Worm (Caenorhabditis elegans) whole organism, mixed stage, embryonic: ENCODE results near the gene pup-2.
A peak's percentile ranks its signal among the peaks of the same experiment; 100 is the strongest.

ENCODE experiments used
- M03D4.4 ChIP-seq: sonication (generic microtip); optimal IDR thresholded peaks from 2 replicates; lab custom pipeline; 2017; ENCODE audit warnings: mild to moderate bottlenecking, missing genetic modification characterization, missing compliant biosample characterization
- bed-3 ChIP-seq: fragments of 200-800 bp; sonication (Bioruptor generic); optimal IDR thresholded peaks from 3 replicates; lab custom pipeline; 2018; ENCODE audit warnings: mild to moderate bottlenecking, missing genetic modification characterization, moderate library complexity, missing compliant biosample characterization
- blmp-1 ChIP-seq: fragments of 150-350 bp; optimal IDR thresholded peaks from 2 replicates; lab custom pipeline; 2014; ENCODE audit warnings: missing biosample characterization, missing genetic modification characterization
- ceh-39 ChIP-seq: fragments of 150-350 bp; optimal IDR thresholded peaks from 2 replicates; lab custom pipeline; 2014; ENCODE audit warnings: missing biosample characterization, missing genetic modification characterization
- ceh-83 ChIP-seq: fragments of 200-800 bp; sonication (Bioruptor generic); optimal IDR thresholded peaks from 2 replicates; lab custom pipeline; 2018; ENCODE audit warnings: mild to moderate bottlenecking, missing genetic modification characterization, missing compliant biosample characterization
- ces-1 ChIP-seq: fragments of 150-350 bp; optimal IDR thresholded peaks from 2 replicates; lab custom pipeline; 2014; ENCODE audit warnings: missing biosample characterization, missing genetic modification reagents, missing genetic modification characterization
- drap-1 ChIP-seq: fragments of 200-800 bp; sonication (Bioruptor generic); optimal IDR thresholded peaks from 3 replicates; lab custom pipeline; 2018; ENCODE audit warnings: mild to moderate bottlenecking, missing genetic modification characterization, missing compliant biosample characterization
- flh-1 ChIP-seq: fragments of 200-800 bp; sonication (Bioruptor generic); optimal IDR thresholded peaks from 2 replicates; lab custom pipeline; 2018; ENCODE audit warnings: mild to moderate bottlenecking, missing genetic modification characterization, moderate library complexity, missing compliant biosample characterization
- ham-2 ChIP-seq: fragments of 200-800 bp; sonication (Bioruptor generic); optimal IDR thresholded peaks from 2 replicates; lab custom pipeline; 2018; ENCODE audit warnings: mild to moderate bottlenecking, missing genetic modification characterization, missing compliant biosample characterization
- lin-13 ChIP-seq: fragments of 150-350 bp; optimal IDR thresholded peaks from 2 replicates; lab custom pipeline; 2014; ENCODE audit warnings: missing biosample characterization, missing genetic modification characterization
- lin-32 ChIP-seq: fragments of 200-800 bp; sonication (Bioruptor generic); optimal IDR thresholded peaks from 2 replicates; lab custom pipeline; 2018; ENCODE audit warnings: mild to moderate bottlenecking, missing genetic modification characterization, missing compliant biosample characterization
- mab-5 ChIP-seq: fragments of 150-350 bp; optimal IDR thresholded peaks from 2 replicates; lab custom pipeline; 2014; ENCODE audit warnings: missing biosample characterization, missing genetic modification characterization
- mep-1 ChIP-seq: fragments of 150-350 bp; optimal IDR thresholded peaks from 2 replicates; lab custom pipeline; 2017; ENCODE audit warnings: missing biosample characterization, missing genetic modification reagents, missing genetic modification characterization, inconsistent platforms
- mls-2 ChIP-seq: sonication (generic microtip); optimal IDR thresholded peaks from 2 replicates; lab custom pipeline; 2016; ENCODE audit warnings: mild to moderate bottlenecking, missing genetic modification characterization, moderate library complexity, missing compliant biosample characterization
- nhr-12 ChIP-seq: fragments of 150-350 bp; optimal IDR thresholded peaks from 2 replicates; lab custom pipeline; 2014; ENCODE audit warnings: missing biosample characterization, missing genetic modification characterization
- nhr-2 ChIP-seq: fragments of 150-350 bp; optimal IDR thresholded peaks from 2 replicates; lab custom pipeline; 2014; ENCODE audit warnings: missing biosample characterization, missing genetic modification characterization
- nhr-237 ChIP-seq: fragments of 150-350 bp; optimal IDR thresholded peaks from 2 replicates; lab custom pipeline; 2014; ENCODE audit warnings: missing biosample characterization, missing genetic modification characterization
- nhr-28 ChIP-seq: fragments of 150-350 bp; optimal IDR thresholded peaks from 2 replicates; lab custom pipeline; 2014; ENCODE audit warnings: missing biosample characterization, missing genetic modification characterization
- nhr-76 ChIP-seq: sonication (generic microtip); optimal IDR thresholded peaks from 2 replicates; lab custom pipeline; 2017; ENCODE audit warnings: missing biosample characterization, missing genetic modification characterization
- pha-4 ChIP-seq: fragments of 150-350 bp; optimal IDR thresholded peaks from 2 replicates; lab custom pipeline; 2018; ENCODE audit warnings: missing biosample characterization, missing genetic modification reagents, missing genetic modification characterization
- snpc-4 ChIP-seq: fragments of 150-350 bp; optimal IDR thresholded peaks from 2 replicates; lab custom pipeline; 2014; ENCODE audit warnings: missing biosample characterization, missing genetic modification characterization
- sptf-1 ChIP-seq: sonication (generic microtip); optimal IDR thresholded peaks from 2 replicates; lab custom pipeline; 2017; ENCODE audit warnings: mild to moderate bottlenecking, missing genetic modification characterization, moderate library complexity, missing compliant biosample characterization
- tbx-8 ChIP-seq: fragments of 200-800 bp; sonication (Bioruptor generic); optimal IDR thresholded peaks from 2 replicates; lab custom pipeline; 2018; ENCODE audit warnings: mild to moderate bottlenecking, missing genetic modification characterization, moderate library complexity, missing compliant biosample characterization
- unc-39 ChIP-seq: fragments of 150-350 bp; optimal IDR thresholded peaks from 2 replicates; lab custom pipeline; 2014; ENCODE audit warnings: missing biosample characterization, missing genetic modification characterization
- unc-62 ChIP-seq: fragments of 150-350 bp; optimal IDR thresholded peaks from 2 replicates; lab custom pipeline; 2014; ENCODE audit warnings: missing biosample characterization, missing genetic modification reagents, missing genetic modification characterization
- ztf-11 ChIP-seq: fragments of 150-350 bp; optimal IDR thresholded peaks from 2 replicates; lab custom pipeline; 2014; ENCODE audit warnings: missing biosample characterization, missing genetic modification characterization

pup-2 gene

DNA sequence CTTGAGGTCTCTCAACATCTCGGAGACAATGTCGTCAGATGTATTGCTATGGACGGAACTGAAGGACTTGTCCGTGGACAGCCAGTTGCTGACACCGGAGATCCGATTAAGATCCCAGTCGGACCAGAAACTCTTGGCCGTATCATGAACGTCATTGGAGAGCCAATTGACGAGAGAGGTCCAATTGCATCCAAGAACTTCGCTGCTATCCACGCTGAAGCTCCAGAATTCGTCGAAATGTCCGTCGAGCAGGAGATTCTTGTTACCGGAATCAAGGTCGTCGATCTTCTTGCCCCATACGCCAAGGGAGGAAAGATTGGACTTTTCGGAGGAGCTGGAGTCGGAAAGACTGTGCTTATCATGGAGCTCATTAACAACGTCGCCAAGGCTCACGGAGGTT, 43.1 kb downstream of the pup-2 start:
- TF ChIP-seq ces-1 (GFP tag; lab: Kevin White, UChicago), result no peak

DNA sequence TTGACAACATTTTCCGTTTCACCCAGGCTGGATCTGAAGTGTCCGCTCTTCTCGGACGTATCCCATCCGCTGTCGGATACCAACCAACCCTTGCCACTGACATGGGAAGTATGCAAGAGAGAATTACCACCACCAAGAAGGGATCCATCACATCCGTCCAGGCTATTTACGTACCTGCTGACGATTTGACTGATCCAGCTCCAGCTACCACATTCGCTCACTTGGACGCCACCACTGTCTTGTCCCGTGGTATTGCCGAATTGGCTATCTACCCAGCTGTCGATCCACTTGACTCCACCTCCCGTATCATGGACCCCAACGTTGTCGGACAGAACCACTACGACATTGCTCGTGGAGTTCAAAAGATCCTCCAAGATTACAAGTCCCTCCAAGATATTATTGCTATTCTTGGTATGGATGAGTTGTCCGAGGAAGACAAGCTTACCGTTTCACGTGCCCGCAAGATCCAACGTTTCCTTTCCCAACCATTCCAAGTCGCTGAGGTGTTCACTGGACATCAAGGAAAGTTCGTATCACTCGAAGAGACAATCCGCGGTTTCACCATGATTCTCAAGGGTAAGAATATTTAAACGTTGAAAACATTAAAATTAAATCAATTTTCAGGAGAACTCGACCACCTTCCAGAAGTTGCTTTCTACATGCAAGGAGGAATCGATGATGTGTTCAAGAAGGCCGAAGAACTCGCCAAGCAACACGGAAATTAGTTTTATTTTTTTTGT, 44.0 kb downstream of the pup-2 start:
- no peak for TF ChIP-seq pha-4
- TF ChIP-seq mab-5 (tag; lab: Kevin White, UChicago), result no peak
- TF ChIP-seq ham-2 (GFP tag; lab: Kevin White, UChicago), result no peak
- TF ChIP-seq ceh-83, result no peak
- TF ChIP-seq unc-62 (GFP tag; lab: Kevin White, UChicago), result no peak
- TF ChIP-seq mep-1 (tag; lab: Kevin White, UChicago), result no peak
- no peak for TF ChIP-seq flh-1 (GFP tag; lab: Kevin White, UChicago)
- no peak for TF ChIP-seq ces-1 (GFP tag; lab: Kevin White, UChicago)
- TF ChIP-seq, all 35 proteins: peak for 0

- TF ChIP-seq ces-1 (GFP tag; lab: Kevin White, UChicago) (no peak), drap-1 (no peak), snpc-4 (tag; lab: Kevin White, UChicago) (no peak), mep-1 (tag; lab: Kevin White, UChicago) (no peak), sptf-1 (tag; lab: Kevin White, UChicago) (no peak), nhr-2 (tag; lab: Kevin White, UChicago) (no peak), nhr-28 (tag; lab: Kevin White, UChicago) (no peak), bed-3 (GFP tag; lab: Kevin White, UChicago) (no peak), lin-13 (no peak), flh-1 (GFP tag; lab: Kevin White, UChicago) (no peak), M03D4.4 (tag; lab: Kevin White, UChicago) (no peak), ztf-11 (no peak), mls-2 (tag; lab: Kevin White, UChicago) (no peak), nhr-12 (tag; lab: Kevin White, UChicago) (no peak), nhr-76 (tag; lab: Kevin White, UChicago) (no peak), nhr-237 (tag; lab: Kevin White, UChicago) (no peak), lin-32 (GFP tag; lab: Kevin White, UChicago) (no peak), mab-5 (tag; lab: Kevin White, UChicago) (no peak)
Observed at ce11 chrIII:5230415-5230814, 44.7 kb downstream of the pup-2 start, which contains the start of gene prmt-5. Gene prmt-5, plus strand, starts transcription at chrIII:5230555.

- no peak for TF ChIP-seq tbx-8
- TF ChIP-seq unc-39, result no peak
- TF ChIP-seq pha-4, result peak; percentile 35
Observed at ce11 chrIII:5233140-5233539, 47.4 kb downstream of the pup-2 start.

ce11 chrIII:5234312-5234711, 48.6 kb downstream of the pup-2 start, which contains the start of gene mrps-26:
Gene mrps-26, plus strand, starts transcription at chrIII:5234612.
- no peak for TF ChIP-seq nhr-76 (tag; lab: Kevin White, UChicago)
- no peak for TF ChIP-seq lin-32 (GFP tag; lab: Kevin White, UChicago)
- TF ChIP-seq mep-1 (tag; lab: Kevin White, UChicago), result no peak
- TF ChIP-seq bed-3 (GFP tag; lab: Kevin White, UChicago), result no peak
- TF ChIP-seq nhr-237 (tag; lab: Kevin White, UChicago), result no peak
- TF ChIP-seq ceh-39 (tag; lab: Kevin White, UChicago), result no peak
- no peak for TF ChIP-seq blmp-1 (tag; lab: Kevin White, UChicago)
- TF ChIP-seq sptf-1 (tag; lab: Kevin White, UChicago), result no peak
- no peak for TF ChIP-seq unc-62 (GFP tag; lab: Kevin White, UChicago)
- TF ChIP-seq mab-5 (tag; lab: Kevin White, UChicago), result no peak

DNA sequence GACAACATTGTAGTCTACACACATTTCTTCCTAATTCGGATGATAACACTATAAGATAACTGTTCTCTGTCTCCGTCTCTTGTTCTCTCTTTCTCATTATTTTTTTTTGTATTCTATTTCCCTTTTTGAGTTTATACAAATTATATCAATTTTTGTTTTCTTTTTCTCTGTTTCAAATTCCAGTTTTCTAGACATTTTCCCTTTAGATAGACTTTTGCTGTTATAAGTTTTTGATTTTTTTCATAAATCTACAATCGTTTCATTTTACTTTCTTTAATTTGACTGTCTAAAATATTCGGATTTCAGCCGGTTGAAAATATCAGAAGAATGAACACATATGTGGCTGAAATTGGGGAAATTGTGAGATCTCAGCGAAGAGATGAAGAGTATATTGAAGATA, 50.4 kb downstream of the pup-2 start, which contains the start of gene prx-10:
Gene prx-10, plus strand, starts transcription at position 301 of the 400 bp plus-strand sequence.
- TF ChIP-seq mab-5 (tag; lab: Kevin White, UChicago) (no peak), mep-1 (tag; lab: Kevin White, UChicago) (no peak), sptf-1 (tag; lab: Kevin White, UChicago) (no peak), nhr-28 (tag; lab: Kevin White, UChicago) (no peak), ceh-39 (tag; lab: Kevin White, UChicago) (no peak), ces-1 (GFP tag; lab: Kevin White, UChicago) (no peak), ham-2 (GFP tag; lab: Kevin White, UChicago) (no peak)
